Worm (Caenorhabditis elegans): ENCODE data around the gene C07A4.3.

Gene C07A4.3

DNA sequence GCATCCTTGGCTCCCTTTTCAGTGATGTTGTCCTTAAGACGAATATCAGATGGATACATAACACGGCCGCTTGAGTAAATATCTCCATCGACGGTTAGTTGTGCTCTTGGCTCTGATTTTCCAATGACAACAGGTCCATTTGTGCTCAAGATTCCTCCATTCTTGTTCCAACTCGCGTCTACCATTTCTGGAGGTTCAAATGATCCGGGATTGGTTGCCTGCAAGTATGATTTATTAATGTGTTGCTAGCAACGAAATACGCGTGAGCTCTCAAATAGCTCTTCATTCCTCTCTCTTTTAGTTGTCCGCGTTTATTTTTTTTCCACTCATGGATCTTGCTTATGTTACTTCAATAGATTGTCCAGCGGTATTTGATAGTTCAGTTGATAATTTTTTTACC lies 8.9 kb downstream of the C07A4.3 start, which contains the start of gene arrd-28:
Gene arrd-28 (plus strand): TSS at position 301 of the 400 bp plus-strand sequence.
- no peak for TF ChIP-seq hlh-1 (tag; optimal IDR thresholded peaks at IDR 0.05)
- no peak for TF ChIP-seq mep-1 (tag; optimal IDR thresholded peaks at IDR 0.05)
- no peak for TF ChIP-seq cnd-1 (tag; optimal IDR thresholded peaks at IDR 0.05)
- no peak for TF ChIP-seq ceh-83 (GFP tag; optimal IDR thresholded peaks at IDR 0.05)
- no peak for TF ChIP-seq unc-120 (tag; optimal IDR thresholded peaks at IDR 0.05; ENCODE audit: poor library complexity, severe bottlenecking)
- no peak for TF ChIP-seq nhr-28 (tag; optimal IDR thresholded peaks at IDR 0.05)
- TF ChIP-seq mab-5 (tag; optimal IDR thresholded peaks at IDR 0.05): no peak
- no peak for TF ChIP-seq sem-2 (GFP tag; optimal IDR thresholded peaks at IDR 0.05)
- no peak for TF ChIP-seq sptf-1 (tag; optimal IDR thresholded peaks at IDR 0.05)
- TF ChIP-seq elt-1 (tag; optimal IDR thresholded peaks at IDR 0.05; ENCODE audit: borderline replicate concordance, insufficient read depth): no peak
- TF ChIP-seq ceh-43 (GFP tag; optimal IDR thresholded peaks at IDR 0.05): no peak
- no peak for TF ChIP-seq mls-2 (tag; optimal IDR thresholded peaks at IDR 0.05)
- no peak for TF ChIP-seq bed-3 (GFP tag; optimal IDR thresholded peaks at IDR 0.05)
- no peak for TF ChIP-seq flh-1 (GFP tag; optimal IDR thresholded peaks at IDR 0.05)
- TF ChIP-seq nhr-237 (tag; optimal IDR thresholded peaks at IDR 0.05): no peak
- TF ChIP-seq elt-3 (tag; optimal IDR thresholded peaks at IDR 0.05): no peak
- TF ChIP-seq unc-39 (tag; optimal IDR thresholded peaks at IDR 0.05): no peak
- no peak for TF ChIP-seq zip-8 (tag; optimal IDR thresholded peaks at IDR 0.05)

ce11 chrX:10184708-10185107 lies 9.9 kb downstream of the C07A4.3 start:
- TF ChIP-seq nhr-12 (tag; optimal IDR thresholded peaks at IDR 0.05): no peak
- no peak for TF ChIP-seq sem-2 (GFP tag; optimal IDR thresholded peaks at IDR 0.05)
- TF ChIP-seq snpc-4 (tag; optimal IDR thresholded peaks at IDR 0.05): no peak

DNA sequence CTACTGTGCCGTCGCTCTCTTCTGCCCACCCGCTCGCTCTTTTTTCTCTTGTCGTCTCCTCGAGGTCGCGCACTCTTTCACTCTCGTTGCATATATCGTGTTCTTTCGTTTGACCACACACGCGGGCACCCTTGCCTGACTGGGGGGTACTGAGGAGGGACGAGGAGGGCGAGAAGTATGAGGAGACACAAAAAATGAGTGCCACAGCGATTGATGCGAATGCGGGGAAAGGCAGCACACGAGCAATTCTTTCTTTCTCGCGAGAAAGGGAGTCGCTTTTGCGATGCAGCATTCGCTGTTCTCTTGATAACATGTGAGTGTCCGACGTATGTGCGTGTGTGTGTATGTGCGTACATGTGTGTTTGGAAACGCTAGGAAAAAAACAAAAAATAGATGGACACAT lies 13.7 kb downstream of the C07A4.3 start:
- TF ChIP-seq blmp-1 (tag; optimal IDR thresholded peaks at IDR 0.05) (no peak), pha-4 (tag; optimal IDR thresholded peaks at IDR 0.05) (no peak), drap-1 (GFP tag; optimal IDR thresholded peaks at IDR 0.05) (peak; percentile 50), ceh-39 (tag; optimal IDR thresholded peaks at IDR 0.05) (no peak), lsy-2 (tag; optimal IDR thresholded peaks at IDR 0.05) (no peak), tbx-8 (GFP tag; optimal IDR thresholded peaks at IDR 0.05) (no peak), elt-1 (tag; optimal IDR thresholded peaks at IDR 0.05; ENCODE audit: borderline replicate concordance, insufficient read depth) (no peak), ceh-43 (GFP tag; optimal IDR thresholded peaks at IDR 0.05) (no peak), ces-1 (GFP tag; optimal IDR thresholded peaks at IDR 0.05) (peak; percentile 35), M03D4.4 (tag; optimal IDR thresholded peaks at IDR 0.05) (peak; percentile 71), mab-5 (tag; optimal IDR thresholded peaks at IDR 0.05) (no peak), flh-1 (GFP tag; optimal IDR thresholded peaks at IDR 0.05) (peak; percentile 8), nhr-28 (tag; optimal IDR thresholded peaks at IDR 0.05) (no peak), zip-8 (tag; optimal IDR thresholded peaks at IDR 0.05) (no peak), unc-62 (GFP tag; optimal IDR thresholded peaks at IDR 0.05) (no peak), snpc-4 (tag; optimal IDR thresholded peaks at IDR 0.05) (no peak), unc-120 (tag; optimal IDR thresholded peaks at IDR 0.05; ENCODE audit: poor library complexity, severe bottlenecking) (peak; percentile 87), nhr-76 (tag; optimal IDR thresholded peaks at IDR 0.05) (no peak), hlh-1 (tag; optimal IDR thresholded peaks at IDR 0.05) (peak; percentile 29), ztf-11 (tag; optimal IDR thresholded peaks at IDR 0.05) (peak; percentile 63), lin-13 (tag; optimal IDR thresholded peaks at IDR 0.05) (no peak), sptf-1 (tag; optimal IDR thresholded peaks at IDR 0.05) (peak; percentile 64), unc-39 (tag; optimal IDR thresholded peaks at IDR 0.05) (peak; percentile 48), bed-3 (GFP tag; optimal IDR thresholded peaks at IDR 0.05) (no peak), elt-3 (tag; optimal IDR thresholded peaks at IDR 0.05) (no peak), nhr-12 (tag; optimal IDR thresholded peaks at IDR 0.05) (no peak), ceh-83 (GFP tag; optimal IDR thresholded peaks at IDR 0.05) (peak; percentile 49), cnd-1 (tag; optimal IDR thresholded peaks at IDR 0.05) (peak; percentile 66), mls-2 (tag; optimal IDR thresholded peaks at IDR 0.05) (peak; percentile 82), nhr-237 (tag; optimal IDR thresholded peaks at IDR 0.05) (no peak), sem-2 (GFP tag; optimal IDR thresholded peaks at IDR 0.05) (no peak), mep-1 (tag; optimal IDR thresholded peaks at IDR 0.05) (peak; percentile 46), nhr-2 (tag; optimal IDR thresholded peaks at IDR 0.05) (peak; percentile 67), lin-32 (GFP tag; optimal IDR thresholded peaks at IDR 0.05) (no peak), ham-2 (GFP tag; optimal IDR thresholded peaks at IDR 0.05) (peak; percentile 43)

Data from whole organism, mixed stage, embryonic.